Fruit fly (Drosophila melanogaster): ENCODE results near the gene Papst2.

Papst2 gene

dm6 chr3L:17033309-17033708, 9.3 kb upstream of the Papst2 start (continued):
- TF ChIP-seq CG34224 (GFP tag; IDR thresholded peaks at IDR 0.05; ENCODE audit: partially characterized antibody) (no peak), Camta (GFP tag; optimal IDR thresholded peaks at IDR 0.05) (no peak), CG3847 (GFP tag; IDR thresholded peaks at IDR 0.05) (no peak), pita (GFP tag; optimal IDR thresholded peaks at IDR 0.05) (no peak), insv (GFP tag; optimal IDR thresholded peaks at IDR 0.05) (no peak), CG4730 (GFP tag; IDR thresholded peaks at IDR 0.05) (no peak), CG10274 (GFP tag; optimal IDR thresholded peaks at IDR 0.05) (no peak), Rx (GFP tag; IDR thresholded peaks at IDR 0.05) (no peak), CG5953 (GFP tag; IDR thresholded peaks at IDR 0.05) (no peak), HLH54F (GFP tag; optimal IDR thresholded peaks at IDR 0.05) (no peak), CG12391 (tag; optimal IDR thresholded peaks at IDR 0.05) (no peak), CG12155 (GFP tag; optimal IDR thresholded peaks at IDR 0.05) (no peak), Blimp-1 (GFP tag; optimal IDR thresholded peaks at IDR 0.05) (peak; percentile 100), psq (GFP tag; optimal IDR thresholded peaks at IDR 0.05) (no peak), row (GFP tag; IDR thresholded peaks at IDR 0.05) (no peak), CG15269 (tag; optimal IDR thresholded peaks at IDR 0.05) (no peak), Hsf (GFP tag; optimal IDR thresholded peaks at IDR 0.05) (no peak), mirr (GFP tag; optimal IDR thresholded peaks at IDR 0.05) (no peak), kni (GFP tag; optimal IDR thresholded peaks at IDR 0.05) (no peak), croc (GFP tag; conservative IDR thresholded peaks at IDR 0.05) (no peak), CG17385 (GFP tag; optimal IDR thresholded peaks at IDR 0.05) (no peak), Lim3 (GFP tag; IDR thresholded peaks at IDR 0.05) (no peak), Side (GFP tag; optimal IDR thresholded peaks at IDR 0.05) (no peak), BEAF-32 (GFP tag; optimal IDR thresholded peaks at IDR 0.05) (no peak), sob (GFP tag; IDR thresholded peaks at IDR 0.05) (no peak), Aef1 (GFP tag; IDR thresholded peaks at IDR 0.05) (no peak), CG7786 (GFP tag; optimal IDR thresholded peaks at IDR 0.05) (no peak), Dip3 (GFP tag; optimal IDR thresholded peaks at IDR 0.05) (no peak), CG14710 (tag; optimal IDR thresholded peaks at IDR 0.05) (peak; percentile 51), CG8290 (GFP tag; optimal IDR thresholded peaks at IDR 0.05) (peak; percentile 4), CG8290 (tag; optimal IDR thresholded peaks at IDR 0.05) (peak in 1 of 2 experiments; percentile 62), tna (GFP tag; IDR thresholded peaks at IDR 0.05; ENCODE audit: partially characterized antibody) (no peak), Drgx (GFP tag; IDR thresholded peaks at IDR 0.05) (no peak), CG11723 (GFP tag; optimal IDR thresholded peaks at IDR 0.05) (no peak), CG7357 (GFP tag; IDR thresholded peaks at IDR 0.05) (no peak), HmgD (GFP tag; optimal IDR thresholded peaks at IDR 0.05) (no peak), CG13287 (GFP tag; IDR thresholded peaks at IDR 0.05; ENCODE audit: partially characterized antibody) (no peak), Elba2 (GFP tag; optimal IDR thresholded peaks at IDR 0.05) (no peak), CG1647 (GFP tag; optimal IDR thresholded peaks at IDR 0.05) (no peak), CG6654 (GFP tag; optimal IDR thresholded peaks at IDR 0.05) (no peak), CG2889 (GFP tag; IDR thresholded peaks at IDR 0.05) (no peak), disco-r (GFP tag; optimal IDR thresholded peaks at IDR 0.05) (no peak), ATbp (GFP tag; optimal IDR thresholded peaks at IDR 0.05) (no peak), da (GFP tag; optimal IDR thresholded peaks at IDR 0.05) (no peak), CG33557 (GFP tag; optimal IDR thresholded peaks at IDR 0.05) (peak; percentile 86), NFAT (GFP tag; IDR thresholded peaks at IDR 0.05) (no peak), pzg (GFP tag; optimal IDR thresholded peaks at IDR 0.05) (no peak), CG2129 (GFP tag; IDR thresholded peaks at IDR 0.05; ENCODE audit: partially characterized antibody) (no peak), Dll (GFP tag; IDR thresholded peaks at IDR 0.05; ENCODE audit: partially characterized antibody) (no peak), CG16815 (GFP tag; optimal IDR thresholded peaks at IDR 0.05) (no peak), CG31441 (GFP tag; IDR thresholded peaks at IDR 0.05) (no peak), CG17612 (GFP tag; IDR thresholded peaks at IDR 0.05) (no peak), CG17328 (GFP tag; IDR thresholded peaks at IDR 0.05) (no peak)

Data from whole organism, embryonic.